Worm (Caenorhabditis elegans) whole organism, late embryonic: ENCODE results near the gene T06C12.14.

Experiments used
- C08G9.2 ChIP-seq: sonication (generic microtip); optimal IDR thresholded peaks from 2 replicates; lab custom pipeline; 2016; ENCODE audit warnings: mild to moderate bottlenecking, missing genetic modification characterization, moderate library complexity, missing compliant biosample characterization
- C38D4.7 ChIP-seq: fragments of 200-800 bp; sonication (Bioruptor generic); optimal IDR thresholded peaks from 2 replicates; lab custom pipeline; 2018; ENCODE audit warnings: mild to moderate bottlenecking, missing genetic modification characterization, moderate library complexity, missing compliant biosample characterization
- F13H6.1 ChIP-seq: sonication (generic microtip); optimal IDR thresholded peaks from 2 replicates; lab custom pipeline; 2016; ENCODE audit warnings: missing genetic modification characterization, missing compliant biosample characterization
- T23F11.4 ChIP-seq: fragments of 200-800 bp; sonication (Bioruptor generic); optimal IDR thresholded peaks from 2 replicates; lab custom pipeline; 2018; ENCODE audit warnings: mild to moderate bottlenecking, missing genetic modification characterization, missing compliant biosample characterization
- ahr-1 ChIP-seq: sonication (generic microtip); optimal IDR thresholded peaks from 2 replicates; lab custom pipeline; 2016; ENCODE audit warnings: missing genetic modification characterization, missing compliant biosample characterization
- ama-1 ChIP-seq: fragments of 150-350 bp; optimal IDR thresholded peaks from 2 replicates; lab custom pipeline; 2014
- ceh-18 ChIP-seq: sonication (generic microtip); optimal IDR thresholded peaks from 2 replicates; lab custom pipeline; 2016; ENCODE audit warnings: missing genetic modification characterization, missing compliant biosample characterization
- ceh-19 ChIP-seq: fragments of 200-800 bp; sonication (Bioruptor generic); optimal IDR thresholded peaks from 2 replicates; lab custom pipeline; 2018; ENCODE audit warnings: mild to moderate bottlenecking, missing genetic modification characterization, missing compliant biosample characterization
- ceh-22 ChIP-seq: sonication (generic microtip); optimal IDR thresholded peaks from 2 replicates; lab custom pipeline; 2017; ENCODE audit warnings: missing biosample characterization, missing genetic modification characterization
- ceh-24 ChIP-seq: sonication (generic microtip); optimal IDR thresholded peaks from 2 replicates; lab custom pipeline; 2016; ENCODE audit warnings: mild to moderate bottlenecking, missing genetic modification characterization, missing compliant biosample characterization
- ceh-31 ChIP-seq: sonication (generic microtip); optimal IDR thresholded peaks from 2 replicates; lab custom pipeline; 2016; ENCODE audit warnings: missing genetic modification characterization, missing compliant biosample characterization
- ceh-34 ChIP-seq: sonication (generic microtip); optimal IDR thresholded peaks from 2 replicates; lab custom pipeline; 2016; ENCODE audit warnings: mild to moderate bottlenecking, missing genetic modification characterization, missing compliant biosample characterization
- ceh-6 ChIP-seq: fragments of 200-800 bp; sonication (Bioruptor generic); optimal IDR thresholded peaks from 2 replicates; lab custom pipeline; 2018; ENCODE audit warnings: mild to moderate bottlenecking, missing genetic modification characterization, missing compliant biosample characterization
- ceh-9 ChIP-seq: sonication (generic microtip); optimal IDR thresholded peaks from 2 replicates; lab custom pipeline; 2016; ENCODE audit warnings: mild to moderate bottlenecking, missing genetic modification characterization, inconsistent platforms, missing compliant biosample characterization
- che-1 ChIP-seq: sonication (generic microtip); optimal IDR thresholded peaks from 2 replicates; lab custom pipeline; 2016; ENCODE audit warnings: mild to moderate bottlenecking, missing genetic modification characterization, missing compliant biosample characterization
- dve-1 ChIP-seq: sonication (generic microtip); optimal IDR thresholded peaks from 2 replicates; lab custom pipeline; 2017; ENCODE audit warnings: antibody characterized with exemption, mild to moderate bottlenecking, missing genetic modification characterization, missing compliant biosample characterization
- elt-2 ChIP-seq: sonication (generic microtip); optimal IDR thresholded peaks from 2 replicates; lab custom pipeline; 2016; ENCODE audit warnings: missing genetic modification reagents, missing genetic modification characterization, missing compliant biosample characterization
- elt-4 ChIP-seq: sonication (generic microtip); optimal IDR thresholded peaks from 2 replicates; lab custom pipeline; 2016; ENCODE audit warnings: missing genetic modification characterization, missing compliant biosample characterization
- ets-4 ChIP-seq: sonication (generic microtip); optimal IDR thresholded peaks from 2 replicates; lab custom pipeline; 2016; ENCODE audit warnings: missing genetic modification characterization, missing compliant biosample characterization
- fax-1 ChIP-seq: sonication (generic microtip); optimal IDR thresholded peaks from 2 replicates; lab custom pipeline; 2016; ENCODE audit warnings: missing genotype, missing genetic modification characterization, missing compliant biosample characterization
- fkh-10 ChIP-seq: fragments of 150-350 bp; optimal IDR thresholded peaks from 2 replicates; lab custom pipeline; 2014; ENCODE audit warnings: missing biosample characterization, missing genetic modification reagents, missing genetic modification characterization
- fkh-6 ChIP-seq: sonication (generic microtip); optimal IDR thresholded peaks from 2 replicates; lab custom pipeline; 2016; ENCODE audit warnings: missing genetic modification characterization, missing compliant biosample characterization
- gmeb-2 ChIP-seq: sonication (generic microtip); optimal IDR thresholded peaks from 2 replicates; lab custom pipeline; 2016; ENCODE audit warnings: missing genetic modification characterization, inconsistent platforms, missing compliant biosample characterization
- hlh-13 ChIP-seq: fragments of 200-800 bp; sonication (Bioruptor generic); optimal IDR thresholded peaks from 2 replicates; lab custom pipeline; 2018; ENCODE audit warnings: mild to moderate bottlenecking, missing genetic modification characterization, missing compliant biosample characterization
- hlh-15 ChIP-seq: sonication (generic microtip); optimal IDR thresholded peaks from 2 replicates; lab custom pipeline; 2016; ENCODE audit warnings: missing genetic modification characterization, missing compliant biosample characterization
- hlh-30 ChIP-seq: sonication (generic microtip); optimal IDR thresholded peaks from 2 replicates; lab custom pipeline; 2017; ENCODE audit warnings: antibody characterized with exemption, missing genetic modification characterization, missing compliant biosample characterization; ENCODE audit not compliant: insufficient read depth
- hlh-8 ChIP-seq: sonication (generic microtip); optimal IDR thresholded peaks from 2 replicates; lab custom pipeline; 2016; ENCODE audit warnings: missing genotype, missing genetic modification characterization, missing compliant biosample characterization
- lim-6 ChIP-seq: sonication (generic microtip); optimal IDR thresholded peaks from 2 replicates; lab custom pipeline; 2016; ENCODE audit warnings: missing genetic modification characterization, missing compliant biosample characterization
- lin-11 ChIP-seq: fragments of 200-800 bp; sonication (Bioruptor generic); optimal IDR thresholded peaks from 2 replicates; lab custom pipeline; 2018; ENCODE audit warnings: mild to moderate bottlenecking, missing genetic modification characterization, missing compliant biosample characterization
- mec-3 ChIP-seq: sonication (generic microtip); optimal IDR thresholded peaks from 2 replicates; lab custom pipeline; 2016; ENCODE audit warnings: borderline replicate concordance, missing genetic modification characterization, missing compliant biosample characterization
- nfya-1 ChIP-seq: sonication (generic microtip); optimal IDR thresholded peaks from 2 replicates; lab custom pipeline; 2017; ENCODE audit warnings: missing genetic modification characterization, mild to moderate bottlenecking, missing compliant biosample characterization, antibody characterized with exemption, moderate library complexity
- nhr-11 ChIP-seq: fragments of 150-350 bp; optimal IDR thresholded peaks from 2 replicates; lab custom pipeline; 2014; ENCODE audit warnings: missing biosample characterization, missing genetic modification characterization
- nhr-232 ChIP-seq: sonication (generic microtip); optimal IDR thresholded peaks from 2 replicates; lab custom pipeline; 2016; ENCODE audit warnings: missing genetic modification characterization, missing compliant biosample characterization
- odd-2 ChIP-seq: sonication (generic microtip); optimal IDR thresholded peaks from 2 replicates; lab custom pipeline; 2017; ENCODE audit warnings: antibody characterized with exemption, mild to moderate bottlenecking, missing genetic modification characterization, missing compliant biosample characterization
- pag-3 ChIP-seq: sonication (generic microtip); optimal IDR thresholded peaks from 2 replicates; lab custom pipeline; 2016; ENCODE audit warnings: missing compliant biosample characterization, missing genetic modification characterization, borderline replicate concordance
- pat-9 ChIP-seq: fragments of 200-800 bp; sonication (Bioruptor generic); optimal IDR thresholded peaks from 2 replicates; lab custom pipeline; 2018; ENCODE audit warnings: mild to moderate bottlenecking, missing genetic modification characterization, moderate library complexity, missing compliant biosample characterization
- pha-2 ChIP-seq: sonication (generic microtip); optimal IDR thresholded peaks from 2 replicates; lab custom pipeline; 2017; ENCODE audit warnings: mild to moderate bottlenecking, missing genetic modification characterization, missing compliant biosample characterization
- pha-4 ChIP-seq: fragments of 150-350 bp; optimal IDR thresholded peaks from 2 replicates; lab custom pipeline; 2018; ENCODE audit warnings: missing biosample characterization, missing genetic modification reagents, missing genetic modification characterization
- pqm-1 ChIP-seq: sonication (generic microtip); optimal IDR thresholded peaks from 2 replicates; lab custom pipeline; 2016; ENCODE audit warnings: missing genetic modification characterization, missing compliant biosample characterization
- pros-1 ChIP-seq: fragments of 150-350 bp; optimal IDR thresholded peaks from 2 replicates; lab custom pipeline; 2014; ENCODE audit warnings: missing biosample characterization, missing genetic modification reagents, missing genetic modification characterization
- sdc-2 ChIP-seq: sonication (generic microtip); optimal IDR thresholded peaks from 2 replicates; lab custom pipeline; 2016; ENCODE audit warnings: missing genotype, missing genetic modification characterization, missing compliant biosample characterization
- sox-2 ChIP-seq: fragments of 200-800 bp; sonication (Bioruptor generic); IDR thresholded peaks from 2 replicates; pipeline ENCODE4 v1.3.6; 2022; ENCODE audit warnings: missing genetic modification reagents, missing genetic modification characterization, missing compliant biosample characterization
- sox-4 ChIP-seq: sonication (generic microtip); optimal IDR thresholded peaks from 2 replicates; lab custom pipeline; 2017; ENCODE audit warnings: mild to moderate bottlenecking, missing genetic modification characterization, inconsistent platforms, missing compliant biosample characterization
- syd-9 ChIP-seq: sonication (generic microtip); optimal IDR thresholded peaks from 2 replicates; lab custom pipeline; 2016; ENCODE audit warnings: mild to moderate bottlenecking, missing genetic modification characterization, moderate library complexity, missing compliant biosample characterization
- tbx-2 ChIP-seq: sonication (generic microtip); optimal IDR thresholded peaks from 2 replicates; lab custom pipeline; 2016; ENCODE audit warnings: missing genetic modification characterization, missing compliant biosample characterization
- tbx-7 ChIP-seq: sonication (generic microtip); optimal IDR thresholded peaks from 2 replicates; lab custom pipeline; 2016; ENCODE audit warnings: missing genotype, missing genetic modification characterization, missing compliant biosample characterization
- unc-3 ChIP-seq, 2 experiments: fragments of 200-800 bp in 1 of 2; sonication (Bioruptor generic) in 1 of 2; sonication (generic microtip) in 1 of 2; conservative IDR thresholded peaks in 1 of 2; optimal IDR thresholded peaks in 1 of 2; 2 replicates each; pipeline versions ENCODE4 v1.3.6 to Lab custom; 2016 to 2022; ENCODE audit warnings: missing compliant biosample characterization in 2 of 2, missing genetic modification characterization in 2 of 2, missing genetic modification reagents in 1 of 2
- unc-42 ChIP-seq: sonication (generic microtip); optimal IDR thresholded peaks from 2 replicates; lab custom pipeline; 2016; ENCODE audit warnings: missing genotype, missing genetic modification characterization, missing compliant biosample characterization
- unc-55 ChIP-seq: sonication (generic microtip); optimal IDR thresholded peaks from 2 replicates; lab custom pipeline; 2017; ENCODE audit warnings: missing biosample characterization, missing genetic modification reagents, missing genetic modification characterization
- unc-86 ChIP-seq: sonication (generic microtip); optimal IDR thresholded peaks from 2 replicates; lab custom pipeline; 2016; ENCODE audit warnings: missing genetic modification characterization, missing compliant biosample characterization
- zip-5 ChIP-seq: sonication (generic microtip); optimal IDR thresholded peaks from 2 replicates; lab custom pipeline; 2016; ENCODE audit warnings: missing genetic modification characterization, missing compliant biosample characterization
- ztf-16 ChIP-seq: sonication (generic microtip); optimal IDR thresholded peaks from 2 replicates; lab custom pipeline; 2017; ENCODE audit warnings: missing genetic modification characterization, missing compliant biosample characterization

T06C12.14 gene

ce11 chrV:15873762-15874161 is 26.0 kb upstream of the T06C12.14 start:
- peak; percentile 98 for TF ChIP-seq che-1 (tag; lab: Kevin White, UChicago)
- TF ChIP-seq unc-3 (GFP tag; conservative IDR thresholded peaks at IDR 0.05; lab: Robert Waterston, UW), result peak; percentile 99
- TF ChIP-seq unc-3 (tag; optimal IDR thresholded peaks at IDR 0.05; lab: Kevin White, UChicago), result peak; percentile 99
- TF ChIP-seq C38D4.7 (GFP tag; lab: Kevin White, UChicago), result peak; percentile 98
- TF ChIP-seq elt-4, result peak; percentile 97
- TF ChIP-seq fkh-6 (tag; lab: Kevin White, UChicago), result peak; percentile 97
- peak; percentile 99 for TF ChIP-seq sox-4 (tag; lab: Kevin White, UChicago)
- peak; percentile 98 for TF ChIP-seq ahr-1 (tag; lab: Kevin White, UChicago)
- TF ChIP-seq ceh-22 (tag; lab: Kevin White, UChicago), result peak; percentile 55
- TF ChIP-seq gmeb-2 (tag; lab: Kevin White, UChicago), result peak; percentile 99
- peak; percentile 98 for TF ChIP-seq tbx-2 (tag; lab: Kevin White, UChicago)
- TF ChIP-seq syd-9 (tag; lab: Kevin White, UChicago), result peak; percentile 99
- peak; percentile 98 for TF ChIP-seq F13H6.1 (tag; lab: Kevin White, UChicago)
- TF ChIP-seq hlh-15 (tag; lab: Kevin White, UChicago), result peak; percentile 98
- peak; percentile 90 for TF ChIP-seq hlh-30 (tag; lab: Kevin White, UChicago)
- peak; percentile 99 for TF ChIP-seq ceh-6 (GFP tag; lab: Kevin White, UChicago)
- peak; percentile 91 for TF ChIP-seq odd-2
- TF ChIP-seq zip-5, result peak; percentile 94
- peak; percentile 99 for TF ChIP-seq ceh-19 (GFP tag; lab: Kevin White, UChicago)
- TF ChIP-seq pha-4 (tag; lab: Kevin White, UChicago), result no peak
- no peak for TF ChIP-seq ama-1
- peak; percentile 76 for TF ChIP-seq fkh-10
- peak; percentile 99 for TF ChIP-seq hlh-13 (GFP tag; lab: Kevin White, UChicago)
- peak; percentile 56 for TF ChIP-seq pros-1
- TF ChIP-seq fax-1 (tag; lab: Kevin White, UChicago), result peak; percentile 96
- TF ChIP-seq T23F11.4, result peak; percentile 99
- TF ChIP-seq dve-1, result peak; percentile 96
- peak; percentile 97 for TF ChIP-seq C08G9.2 (tag; lab: Kevin White, UChicago)
- TF ChIP-seq pha-2 (tag; lab: Kevin White, UChicago), result peak; percentile 97
- TF ChIP-seq nhr-11 (tag; lab: Kevin White, UChicago), result no peak
- TF ChIP-seq unc-55 (GFP tag; lab: Kevin White, UChicago), result no peak
- peak; percentile 82 for TF ChIP-seq tbx-7 (tag; lab: Kevin White, UChicago)
- peak; percentile 97 for TF ChIP-seq lim-6 (tag; lab: Kevin White, UChicago)
- peak; percentile 94 for TF ChIP-seq mec-3 (tag; lab: Kevin White, UChicago)
- peak; percentile 96 for TF ChIP-seq ceh-18 (tag; lab: Kevin White, UChicago)
- TF ChIP-seq unc-42 (tag; lab: Kevin White, UChicago), result peak; percentile 86
- TF ChIP-seq ceh-9 (tag; lab: Kevin White, UChicago), result peak; percentile 98
- TF ChIP-seq elt-2, result peak; percentile 99
- TF ChIP-seq ceh-34 (tag; lab: Kevin White, UChicago), result peak; percentile 99
- TF ChIP-seq ceh-31 (tag; lab: Kevin White, UChicago), result peak; percentile 93
- TF ChIP-seq lin-11, result peak; percentile 97
- peak; percentile 100 for TF ChIP-seq pat-9 (tag; lab: Kevin White, UChicago)
- TF ChIP-seq sox-2, result peak; percentile 98
- TF ChIP-seq sdc-2 (tag; lab: Kevin White, UChicago), result peak; percentile 93
- peak; percentile 90 for TF ChIP-seq nfya-1 (tag; lab: Kevin White, UChicago)
- TF ChIP-seq unc-86, result peak; percentile 99
- TF ChIP-seq hlh-8 (tag; lab: Kevin White, UChicago), result peak; percentile 96
- TF ChIP-seq ztf-16 (tag; lab: Kevin White, UChicago), result peak; percentile 99
- peak; percentile 88 for TF ChIP-seq ets-4
- TF ChIP-seq pag-3 (tag; lab: Kevin White, UChicago), result peak; percentile 96
- peak; percentile 99 for TF ChIP-seq pqm-1 (tag; lab: Kevin White, UChicago)
- TF ChIP-seq nhr-232 (tag; lab: Kevin White, UChicago), result peak; percentile 99
- peak; percentile 99 for TF ChIP-seq ceh-24 (tag; lab: Kevin White, UChicago)
